Fruit fly (Drosophila melanogaster) whole organism, pupa: ENCODE data around the gene gskt.

Experiments used
- CG15710 ChIP-seq: fragments of 200-800 bp; sonication (Bioruptor generic); optimal IDR thresholded peaks from 2 replicates; lab custom pipeline; 2018; ENCODE audit warnings: missing biosample characterization, mild to moderate bottlenecking, missing genetic modification characterization, moderate library complexity
- CG8159 ChIP-seq: fragments of 200-800 bp; sonication (Bioruptor generic); optimal IDR thresholded peaks from 3 replicates; lab custom pipeline; 2018; ENCODE audit warnings: missing biosample characterization, mild to moderate bottlenecking, missing genetic modification characterization, moderate library complexity
- CG8301 ChIP-seq: fragments of 200-800 bp; sonication (Bioruptor generic); optimal IDR thresholded peaks from 2 replicates; lab custom pipeline; 2018; ENCODE audit warnings: missing biosample characterization, mild to moderate bottlenecking, missing genetic modification characterization

dm6 chr3R:31384108-31384507 lies 11.9 kb downstream of the gskt start:
- TF ChIP-seq CG8301 (tag; lab: Kevin White, UChicago) = peak; percentile 99
- TF ChIP-seq CG15710 = peak; percentile 90
- TF ChIP-seq CG8159 = peak; percentile 93
